Worm (Caenorhabditis elegans) whole organism, L4/young adult: Measurements from ENCODE around the gene E04F6.6.

Experiments
- W03F9.2 ChIP-seq: fragments of 150-350 bp; optimal IDR thresholded peaks from 2 replicates; lab custom pipeline; 2014; ENCODE audit warnings: missing biosample characterization, missing genetic modification characterization
- dao-5 ChIP-seq: sonication (generic microtip); optimal IDR thresholded peaks from 2 replicates; lab custom pipeline; 2016; ENCODE audit warnings: missing genotype, missing genetic modification characterization, moderate library complexity, missing compliant biosample characterization
- him-1 ChIP-seq: sonication (generic microtip); optimal IDR thresholded peaks from 2 replicates; lab custom pipeline; 2016; ENCODE audit warnings: missing genotype, missing genetic modification reagents, missing genetic modification characterization, missing compliant biosample characterization

DNA sequence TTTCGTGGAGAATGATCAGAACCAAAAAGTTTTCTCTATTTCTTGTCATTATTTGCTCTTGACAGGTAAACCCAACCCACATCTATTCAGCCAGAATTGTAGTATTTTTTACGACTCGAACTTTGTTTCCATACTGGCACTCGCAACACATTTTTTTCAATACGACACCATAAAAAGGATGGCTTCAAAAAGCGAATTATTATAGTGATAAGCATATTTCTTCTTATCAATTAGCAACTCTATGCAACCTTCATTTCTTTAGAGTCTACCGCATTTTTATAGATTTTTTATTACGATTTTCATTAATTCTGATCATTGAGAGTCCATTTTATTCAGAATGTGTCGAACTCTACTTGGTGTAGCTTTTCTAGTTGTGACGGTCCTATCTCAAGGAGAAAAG, 33.2 kb upstream of the E04F6.6 start, which contains the start of gene ctsa-3.1:
- TF ChIP-seq him-1 (tag; lab: Kevin White, UChicago) = no peak
- no peak for TF ChIP-seq W03F9.2 (tag; lab: Kevin White, UChicago)
- TF ChIP-seq dao-5 (tag; lab: Kevin White, UChicago) = no peak
